Worm (Caenorhabditis elegans): ENCODE results near the gene W02A2.5.

W02A2.5 gene

DNA sequence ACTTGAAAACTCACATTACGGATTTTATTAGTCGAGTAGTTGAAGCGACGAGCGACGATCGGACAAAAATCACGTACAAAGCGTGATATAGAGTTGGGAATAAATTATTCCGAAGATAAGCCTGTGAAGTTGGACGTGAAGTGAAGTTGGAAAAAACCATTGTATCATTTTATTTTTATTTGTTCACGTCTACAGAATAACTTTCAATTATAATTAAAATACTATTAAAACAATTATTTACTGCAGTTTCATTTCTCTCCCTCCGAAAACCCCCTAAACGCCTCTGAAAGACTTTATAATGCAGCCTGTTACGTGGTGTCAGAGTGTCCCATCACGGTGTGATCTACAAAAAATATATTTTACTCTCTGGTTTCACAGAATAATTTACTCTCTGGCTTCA is 17.5 kb downstream of the W02A2.5 start, which contains the start of gene Y62E10A.3:
Gene Y62E10A.3, minus strand, starts transcription at position 101 of the 400 bp plus-strand sequence.
- TF ChIP-seq lin-13 (GFP tag; optimal IDR thresholded peaks at IDR 0.05), result no peak
- no peak for TF ChIP-seq ztf-11 (tag; optimal IDR thresholded peaks at IDR 0.05)
- TF ChIP-seq xbp-1 (tag; optimal IDR thresholded peaks at IDR 0.05), result no peak
- no peak for TF ChIP-seq pax-3 (tag; optimal IDR thresholded peaks at IDR 0.05)
- no peak for TF ChIP-seq sup-37 (GFP tag; optimal IDR thresholded peaks at IDR 0.05)
- TF ChIP-seq vab-15 (tag; optimal IDR thresholded peaks at IDR 0.05), result no peak
- TF ChIP-seq aha-1 (tag; optimal IDR thresholded peaks at IDR 0.05), result no peak
- TF ChIP-seq ztf-4 (tag; optimal IDR thresholded peaks at IDR 0.05), result no peak
- no peak for TF ChIP-seq ceh-90 (tag; optimal IDR thresholded peaks at IDR 0.05)
- no peak for TF ChIP-seq alr-1 (tag; optimal IDR thresholded peaks at IDR 0.05; ENCODE audit: borderline replicate concordance)
- no peak for TF ChIP-seq efl-1 (optimal IDR thresholded peaks at IDR 0.05)
- TF ChIP-seq efl-1 (GFP tag; optimal IDR thresholded peaks at IDR 0.05 in 1 of 2), result no peak

DNA sequence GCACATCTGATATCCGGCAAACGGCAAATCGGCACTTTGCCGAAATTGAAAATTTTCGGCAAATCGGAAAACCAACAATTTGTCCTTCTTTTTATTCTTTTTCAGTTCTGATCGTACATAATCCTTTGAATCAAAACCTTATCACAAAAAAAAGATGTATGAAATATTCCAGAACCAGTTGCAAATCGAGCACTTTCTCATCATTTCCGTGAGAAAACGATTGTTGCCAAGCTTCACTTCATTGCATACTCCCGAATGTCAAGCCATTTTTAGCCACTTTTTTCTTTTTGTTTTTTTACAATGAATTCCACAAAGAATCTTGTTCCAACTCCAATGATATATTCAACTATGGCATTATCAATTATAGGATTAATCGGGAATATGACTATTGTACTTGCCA is 22.2 kb downstream of the W02A2.5 start, which contains the start of gene srsx-25:
Gene srsx-25, plus strand, starts transcription at position 301 of the 400 bp plus-strand sequence.
- TF ChIP-seq elt-2 (tag; optimal IDR thresholded peaks at IDR 0.05) (no peak), ceh-63 (GFP tag; optimal IDR thresholded peaks at IDR 0.05) (no peak), snpc-4 (tag; optimal IDR thresholded peaks at IDR 0.05) (no peak), nhr-76 (tag; optimal IDR thresholded peaks at IDR 0.05) (no peak), zag-1 (tag; optimal IDR thresholded peaks at IDR 0.05) (no peak), alr-1 (tag; optimal IDR thresholded peaks at IDR 0.05; ENCODE audit: borderline replicate concordance) (no peak), fkh-10 (GFP tag; optimal IDR thresholded peaks at IDR 0.05) (no peak), efl-1 (optimal IDR thresholded peaks at IDR 0.05) (no peak), efl-1 (GFP tag; optimal IDR thresholded peaks at IDR 0.05 in 1 of 2) (no peak)

DNA sequence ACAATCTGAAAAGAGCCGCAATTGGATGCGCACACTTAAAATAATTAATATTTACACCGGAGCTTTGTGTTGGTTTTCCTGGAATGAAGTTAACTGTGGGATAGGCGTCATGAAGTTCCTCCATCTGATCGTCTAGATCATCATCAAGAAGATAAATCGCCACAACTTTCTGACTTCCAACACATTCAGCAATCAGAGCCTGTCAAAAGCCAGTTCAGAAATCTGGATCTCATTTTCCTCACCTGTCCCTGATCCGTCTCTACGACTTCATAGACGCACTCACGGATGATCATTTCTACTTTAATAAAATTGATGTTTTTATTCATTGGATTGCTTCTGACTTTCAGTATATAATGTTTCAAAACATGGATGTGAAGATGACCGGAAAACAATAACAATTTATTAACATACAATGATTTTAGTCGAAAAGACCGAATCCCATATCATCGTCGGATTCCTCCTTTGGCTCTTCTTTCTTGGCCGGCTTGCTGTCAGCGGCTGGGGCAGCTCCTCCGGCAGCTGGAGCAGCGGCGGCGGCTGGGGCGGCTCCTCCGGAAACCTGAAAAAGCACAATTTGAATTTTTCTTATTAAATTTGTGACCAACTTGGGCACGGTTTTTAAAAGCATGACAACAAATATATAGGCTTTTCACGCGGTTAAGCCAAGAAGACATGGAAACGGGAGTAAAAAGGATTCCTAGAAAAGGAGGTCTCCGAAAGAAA is 26.6 kb downstream of the W02A2.5 start, which contains the start of gene agt-1:
Gene agt-1, minus strand, starts transcription at position 293 of the 723 bp plus-strand sequence.
- TF ChIP-seq egl-27 (tag; optimal IDR thresholded peaks at IDR 0.05) (no peak), ceh-82 (tag; optimal IDR thresholded peaks at IDR 0.05) (no peak), efl-1 (optimal IDR thresholded peaks at IDR 0.05) (no peak), efl-1 (GFP tag; optimal IDR thresholded peaks at IDR 0.05 in 1 of 2) (peak in 1 of 2 experiments; percentile 87), lsy-2 (tag; optimal IDR thresholded peaks at IDR 0.05) (peak in 1 of 2 experiments; percentile 19), nhr-77 (tag; optimal IDR thresholded peaks at IDR 0.05) (no peak), mdl-1 (tag; optimal IDR thresholded peaks at IDR 0.05) (no peak), nhr-237 (tag; optimal IDR thresholded peaks at IDR 0.05) (no peak)

DNA sequence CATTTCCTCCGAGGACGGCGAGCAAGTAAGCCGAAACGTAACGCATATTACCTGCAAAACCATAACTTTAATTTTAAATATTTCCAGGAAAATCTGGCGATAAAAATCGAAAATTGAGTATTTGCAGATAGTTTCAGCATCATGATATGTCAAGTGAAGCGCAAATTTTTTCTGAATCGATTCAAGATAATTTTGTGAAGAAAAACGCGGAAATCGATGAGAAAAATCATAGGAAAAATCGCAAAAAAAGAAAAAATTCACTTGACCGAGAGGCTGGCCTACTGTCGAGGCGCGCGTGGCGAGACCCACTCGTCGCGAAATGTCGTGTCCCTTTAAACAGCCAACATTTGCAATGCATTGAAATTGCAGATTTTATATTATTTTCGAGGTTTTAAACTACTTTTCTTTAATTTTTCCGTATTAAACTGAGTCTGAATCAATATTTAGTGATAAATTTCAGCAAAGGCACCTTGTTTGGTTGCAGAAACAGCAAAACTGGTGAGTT is 27.6 kb downstream of the W02A2.5 start, which contains the start of the genes rla-2, popl-7 and Y62E10A.24:
Gene rla-2, minus strand, starts transcription at position 51 of the 505 bp plus-strand sequence.
Gene popl-7, plus strand, starts transcription at position 455 of the 505 bp plus-strand sequence.
Gene Y62E10A.24, plus strand, starts transcription at position 476 of the 505 bp plus-strand sequence.
- TF ChIP-seq unc-30 (tag; optimal IDR thresholded peaks at IDR 0.05), result no peak
- TF ChIP-seq nhr-47 (tag; optimal IDR thresholded peaks at IDR 0.05), result peak; percentile 8
- peak; percentile 40 to 71 for TF ChIP-seq lin-35 (GFP tag; optimal IDR thresholded peaks at IDR 0.05)
- TF ChIP-seq lsy-2 (tag; optimal IDR thresholded peaks at IDR 0.05), result peak; percentile 52 to 91
- no peak for TF ChIP-seq nhr-20 (tag; optimal IDR thresholded peaks at IDR 0.05)
- peak; percentile 29 for TF ChIP-seq skn-1 (tag; optimal IDR thresholded peaks at IDR 0.05)
- TF ChIP-seq snpc-4 (tag; optimal IDR thresholded peaks at IDR 0.05), result no peak
- no peak for TF ChIP-seq fkh-8 (tag; optimal IDR thresholded peaks at IDR 0.05)
- no peak for TF ChIP-seq nhr-84 (tag; optimal IDR thresholded peaks at IDR 0.05)
- peak in 2 of 3 experiments; percentile 10 to 33 for TF ChIP-seq ceh-82 (tag; optimal IDR thresholded peaks at IDR 0.05)
- no peak for TF ChIP-seq nhr-77 (tag; optimal IDR thresholded peaks at IDR 0.05)
- TF ChIP-seq dpl-1 (GFP tag; optimal IDR thresholded peaks at IDR 0.05), result peak; percentile 6 to 39 (median 26)
- peak; percentile 6 for TF ChIP-seq C16A3.4 (tag; optimal IDR thresholded peaks at IDR 0.05)
- TF ChIP-seq efl-1 (optimal IDR thresholded peaks at IDR 0.05), result peak; percentile 32 to 50
- TF ChIP-seq efl-1 (GFP tag; optimal IDR thresholded peaks at IDR 0.05 in 1 of 2), result peak; percentile 41 to 95
- peak; percentile 14 for TF ChIP-seq unc-130 (tag; optimal IDR thresholded peaks at IDR 0.05)
- peak; percentile 35 for TF ChIP-seq snu-23 (GFP tag; optimal IDR thresholded peaks at IDR 0.05)
- peak; percentile 28 for TF ChIP-seq blmp-1 (tag; optimal IDR thresholded peaks at IDR 0.05)
